Worm (Caenorhabditis elegans) whole organism, L4 larva: ENCODE data around the gene Y57A10A.5.

ENCODE experiments used
- T26A8.4 ChIP-seq: fragments of 200-800 bp; sonication (Bioruptor generic); IDR thresholded peaks from 2 replicates; pipeline ENCODE4 v1.3.6; 2022; ENCODE audit warnings: missing genetic modification characterization, missing compliant biosample characterization
- egl-27 ChIP-seq: sonication (generic microtip); optimal IDR thresholded peaks from 3 replicates; lab custom pipeline; 2017; ENCODE audit warnings: missing biosample characterization, missing genetic modification reagents, missing genetic modification characterization
- lin-15B ChIP-seq: fragments of 150-350 bp; sonication (generic microtip); optimal IDR thresholded peaks from 3 replicates; lab custom pipeline; 2014; ENCODE audit warnings: missing biosample characterization, missing genetic modification characterization
- lir-3 ChIP-seq: sonication (generic microtip); optimal IDR thresholded peaks from 2 replicates; lab custom pipeline; 2016; ENCODE audit warnings: mild to moderate bottlenecking, missing genetic modification characterization, missing compliant biosample characterization

DNA sequence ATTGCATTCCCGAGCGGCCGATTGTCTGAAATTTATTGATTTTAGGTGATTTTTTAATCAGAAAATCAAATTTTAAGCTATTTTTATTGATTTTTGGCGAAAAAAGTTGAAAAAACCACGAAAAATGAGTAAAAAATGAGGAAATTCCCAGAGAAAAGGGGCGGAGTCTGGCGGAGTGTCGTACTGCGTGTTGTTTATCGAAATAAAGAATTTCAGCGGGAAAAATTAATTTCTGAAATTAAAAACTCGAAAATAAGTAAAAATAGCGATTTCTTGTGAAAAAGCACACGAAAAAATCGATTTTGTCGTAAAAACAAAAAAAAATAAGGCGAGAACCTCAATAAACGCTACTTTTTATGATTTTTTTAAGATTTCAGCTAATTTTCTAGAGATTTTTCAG lies 30.6 kb downstream of the Y57A10A.5 start, which contains the start of gene Y57A10A.13:
- TF ChIP-seq egl-27 (tag; lab: Kevin White, UChicago) (no peak), lin-15B (no peak), T26A8.4 (no peak), lir-3 (tag; lab: Kevin White, UChicago) (no peak)
